Worm (Caenorhabditis elegans) whole organism, early embryonic: ENCODE measurements around the gene W09D6.1.

Source experiments
- B0310.2 ChIP-seq: sonication (generic microtip); optimal IDR thresholded peaks from 2 replicates; lab custom pipeline; 2016; ENCODE audit warnings: mild to moderate bottlenecking, missing genetic modification characterization, missing compliant biosample characterization
- F13C5.2 ChIP-seq: sonication (generic microtip); optimal IDR thresholded peaks from 2 replicates; lab custom pipeline; 2017; ENCODE audit warnings: mild to moderate bottlenecking, missing genetic modification characterization, inconsistent platforms, missing compliant biosample characterization
- aly-1 ChIP-seq: sonication (generic microtip); optimal IDR thresholded peaks from 2 replicates; lab custom pipeline; 2016; ENCODE audit warnings: missing genetic modification characterization, missing compliant biosample characterization
- ama-1 ChIP-seq: fragments of 150-350 bp; optimal IDR thresholded peaks from 2 replicates; lab custom pipeline; 2014
- ceh-13 ChIP-seq: fragments of 200-800 bp; sonication (Bioruptor generic); optimal IDR thresholded peaks from 2 replicates; lab custom pipeline; 2018; ENCODE audit warnings: mild to moderate bottlenecking, missing genetic modification characterization, missing compliant biosample characterization
- ceh-36 ChIP-seq: sonication (generic microtip); optimal IDR thresholded peaks from 2 replicates; lab custom pipeline; 2016; ENCODE audit warnings: missing genetic modification characterization, inconsistent platforms, missing compliant biosample characterization
- ets-7 ChIP-seq: sonication (generic microtip); optimal IDR thresholded peaks from 2 replicates; lab custom pipeline; 2016; ENCODE audit warnings: missing genotype, missing genetic modification characterization, missing compliant biosample characterization
- flt-1 ChIP-seq: fragments of 200-800 bp; sonication (Bioruptor generic); IDR thresholded peaks from 2 replicates; pipeline ENCODE4 v1.3.6; 2022; ENCODE audit warnings: missing genetic modification characterization, missing compliant biosample characterization
- hmbx-1 ChIP-seq: sonication (generic microtip); optimal IDR thresholded peaks from 2 replicates; lab custom pipeline; 2016; ENCODE audit warnings: mild to moderate bottlenecking, missing genetic modification characterization, missing compliant biosample characterization
- hmg-4 ChIP-seq: fragments of 200-800 bp; sonication (Bioruptor generic); optimal IDR thresholded peaks from 2 replicates; lab custom pipeline; 2018; ENCODE audit warnings: mild to moderate bottlenecking, missing genetic modification characterization, missing compliant biosample characterization
- hnd-1 ChIP-seq: sonication (generic microtip); optimal IDR thresholded peaks from 2 replicates; lab custom pipeline; 2016; ENCODE audit warnings: missing genetic modification characterization, missing compliant biosample characterization
- pes-1 ChIP-seq: fragments of 200-800 bp; sonication (Bioruptor generic); IDR thresholded peaks from 2 replicates; pipeline ENCODE4 v1.3.6; 2022; ENCODE audit warnings: missing genetic modification reagents, missing genetic modification characterization, missing compliant biosample characterization
- scrt-1 ChIP-seq: fragments of 200-800 bp; sonication (Bioruptor generic); IDR thresholded peaks from 2 replicates; pipeline ENCODE4 v1.3.6; 2022; ENCODE audit warnings: missing genetic modification characterization, missing compliant biosample characterization
- sea-1 ChIP-seq: fragments of 200-800 bp; sonication (Bioruptor generic); conservative IDR thresholded peaks from 2 replicates; pipeline ENCODE4 v1.3.6; 2022; ENCODE audit warnings: missing genetic modification characterization, missing compliant biosample characterization
- tbx-11 ChIP-seq: fragments of 200-800 bp; sonication (Bioruptor generic); IDR thresholded peaks from 2 replicates; pipeline ENCODE4 v1.3.6; 2022; ENCODE audit warnings: missing genetic modification characterization, missing compliant biosample characterization
- tbx-37 ChIP-seq: fragments of 200-800 bp; sonication (Bioruptor generic); conservative IDR thresholded peaks from 2 replicates; pipeline ENCODE4 v1.3.6; 2022; ENCODE audit warnings: missing genetic modification reagents, missing genetic modification characterization, missing compliant biosample characterization
- tra-4 ChIP-seq: sonication (generic microtip); optimal IDR thresholded peaks from 2 replicates; lab custom pipeline; 2017; ENCODE audit warnings: missing genetic modification characterization, missing compliant biosample characterization

Gene W09D6.1

ce11 chrIII:11091651-11092278 is 23.1 kb downstream of the W09D6.1 start:
- TF ChIP-seq ceh-13 (GFP tag; lab: Kevin White, UChicago) (peak; percentile 56), hmbx-1 (tag; lab: Kevin White, UChicago) (no peak), ets-7 (tag; lab: Kevin White, UChicago) (peak; percentile 65), ceh-36 (tag; lab: Kevin White, UChicago) (no peak), ama-1 (no peak), sea-1 (no peak), tbx-37 (no peak), hnd-1 (tag; lab: Kevin White, UChicago) (peak; percentile 4), pes-1 (GFP tag; lab: Robert Waterston, UW) (peak; percentile 62; the same call in 1 of the 2 replicates), aly-1 (no peak), scrt-1 (no peak)

- TF ChIP-seq aly-1 (no peak), ceh-13 (GFP tag; lab: Kevin White, UChicago) (no peak), hnd-1 (tag; lab: Kevin White, UChicago) (no peak), pes-1 (GFP tag; lab: Robert Waterston, UW) (peak; percentile 69), tbx-37 (no peak; the same call in 1 of the 2 replicates), ets-7 (tag; lab: Kevin White, UChicago) (no peak)
Measured at ce11 chrIII:11093489-11093888, 24.8 kb downstream of the W09D6.1 start.

ce11 chrIII:11095687-11096086 is 27.0 kb downstream of the W09D6.1 start:
- no peak for TF ChIP-seq hmg-4 (GFP tag; lab: Kevin White, UChicago)
- no peak for TF ChIP-seq ama-1
- TF ChIP-seq B0310.2 (tag; lab: Kevin White, UChicago), result no peak
- no peak for TF ChIP-seq flt-1 (GFP tag; lab: Robert Waterston, UW)
- TF ChIP-seq aly-1, result no peak
- no peak for TF ChIP-seq hnd-1 (tag; lab: Kevin White, UChicago)
- TF ChIP-seq tra-4 (tag; lab: Kevin White, UChicago), result no peak
- TF ChIP-seq tbx-37, result no peak
- TF ChIP-seq ets-7 (tag; lab: Kevin White, UChicago), result no peak
- no peak for TF ChIP-seq tbx-11 (GFP tag; lab: Robert Waterston, UW)
- no peak for TF ChIP-seq ceh-36 (tag; lab: Kevin White, UChicago)
- TF ChIP-seq ceh-13 (GFP tag; lab: Kevin White, UChicago), result no peak
- no peak for TF ChIP-seq F13C5.2 (tag; lab: Kevin White, UChicago)
- TF ChIP-seq scrt-1, result no peak
- TF ChIP-seq pes-1 (GFP tag; lab: Robert Waterston, UW), result no peak
- no peak for TF ChIP-seq sea-1
- no peak for TF ChIP-seq hmbx-1 (tag; lab: Kevin White, UChicago)

- no peak for TF ChIP-seq ceh-36 (tag; lab: Kevin White, UChicago)
- TF ChIP-seq B0310.2 (tag; lab: Kevin White, UChicago), result no peak
- no peak for TF ChIP-seq hnd-1 (tag; lab: Kevin White, UChicago)
- TF ChIP-seq aly-1, result no peak
- TF ChIP-seq ama-1, result no peak
- TF ChIP-seq sea-1, result no peak
- no peak for TF ChIP-seq tbx-11 (GFP tag; lab: Robert Waterston, UW)
- no peak for TF ChIP-seq scrt-1
- no peak for TF ChIP-seq tbx-37
- TF ChIP-seq pes-1 (GFP tag; lab: Robert Waterston, UW), result no peak
- TF ChIP-seq ceh-13 (GFP tag; lab: Kevin White, UChicago), result no peak
Measured at ce11 chrIII:11099864-11100263, 31.2 kb downstream of the W09D6.1 start, which contains the start of gene hmt-1. TSS of gene hmt-1 (minus strand) at chrIII:11099964.

ce11 chrIII:11101246-11101645 is 32.6 kb downstream of the W09D6.1 start:
- TF ChIP-seq aly-1, result no peak
- no peak for TF ChIP-seq ceh-13 (GFP tag; lab: Kevin White, UChicago)
- TF ChIP-seq B0310.2 (tag; lab: Kevin White, UChicago), result no peak
- no peak for TF ChIP-seq ceh-36 (tag; lab: Kevin White, UChicago)
- TF ChIP-seq scrt-1, result no peak
- TF ChIP-seq pes-1 (GFP tag; lab: Robert Waterston, UW), result no peak
- TF ChIP-seq ama-1, result no peak
- no peak for TF ChIP-seq F13C5.2 (tag; lab: Kevin White, UChicago)
- TF ChIP-seq sea-1, result no peak

- no peak for TF ChIP-seq ceh-13 (GFP tag; lab: Kevin White, UChicago)
Measured at ce11 chrIII:11107327-11107726, 38.7 kb downstream of the W09D6.1 start.

ce11 chrIII:11110756-11111155 is 42.1 kb downstream of the W09D6.1 start:
- TF ChIP-seq ceh-36 (tag; lab: Kevin White, UChicago) (no peak), pes-1 (GFP tag; lab: Robert Waterston, UW) (0 out of 2 replicates have a peak, but pooled peaks have one; percentile 44), tbx-11 (GFP tag; lab: Robert Waterston, UW) (no peak), ceh-13 (GFP tag; lab: Kevin White, UChicago) (no peak), F13C5.2 (tag; lab: Kevin White, UChicago) (peak; percentile 36), tbx-37 (no peak), aly-1 (no peak), B0310.2 (tag; lab: Kevin White, UChicago) (no peak), scrt-1 (peak; percentile 61; the same call in 1 of the 2 replicates), hmbx-1 (tag; lab: Kevin White, UChicago) (no peak), tra-4 (tag; lab: Kevin White, UChicago) (no peak), ama-1 (no peak), flt-1 (GFP tag; lab: Robert Waterston, UW) (0 out of 2 replicates have a peak, but pooled peaks have one; percentile 20), hnd-1 (tag; lab: Kevin White, UChicago) (no peak), hmg-4 (GFP tag; lab: Kevin White, UChicago) (peak; percentile 14), sea-1 (0 out of 2 replicates have a peak, but pooled peaks have one; percentile 43), ets-7 (tag; lab: Kevin White, UChicago) (no peak)

- peak; percentile 55; the same call in 1 of the 2 replicates for TF ChIP-seq scrt-1
- TF ChIP-seq aly-1, result no peak
- peak; percentile 50; the same call in 1 of the 2 replicates for TF ChIP-seq pes-1 (GFP tag; lab: Robert Waterston, UW)
Measured at ce11 chrIII:11112718-11113117, 44.1 kb downstream of the W09D6.1 start.
